Worm (Caenorhabditis elegans) whole organism, young adult: ENCODE measurements around the gene F52B11.5.

Source experiments
- ceh-58 ChIP-seq: fragments of 200-800 bp; sonication (Bioruptor generic); IDR thresholded peaks from 2 replicates; pipeline ENCODE4 v1.3.6; 2022; ENCODE audit warnings: missing genetic modification characterization, missing compliant biosample characterization
- hlh-12 ChIP-seq: sonication (generic microtip); optimal IDR thresholded peaks from 2 replicates; lab custom pipeline; 2016; ENCODE audit warnings: missing genetic modification characterization, missing compliant biosample characterization
- snpc-1.3 ChIP-seq: sonication (generic microtip); optimal IDR thresholded peaks from 2 replicates; lab custom pipeline; 2017; ENCODE audit warnings: missing genetic modification characterization, mild to moderate bottlenecking, missing compliant biosample characterization, antibody characterized with exemption, moderate library complexity, missing genotype, missing genetic modification reagents; ENCODE audit not compliant: insufficient read depth
- sptf-2 ChIP-seq: fragments of 200-800 bp; sonication (Bioruptor generic); optimal IDR thresholded peaks from 2 replicates; lab custom pipeline; 2018; ENCODE audit warnings: mild to moderate bottlenecking, missing genetic modification characterization, missing compliant biosample characterization
- tlf-1 ChIP-seq: fragments of 200-800 bp; sonication (Bioruptor generic); optimal IDR thresholded peaks from 2 replicates; lab custom pipeline; 2018; ENCODE audit warnings: mild to moderate bottlenecking, missing genetic modification characterization, missing compliant biosample characterization

DNA sequence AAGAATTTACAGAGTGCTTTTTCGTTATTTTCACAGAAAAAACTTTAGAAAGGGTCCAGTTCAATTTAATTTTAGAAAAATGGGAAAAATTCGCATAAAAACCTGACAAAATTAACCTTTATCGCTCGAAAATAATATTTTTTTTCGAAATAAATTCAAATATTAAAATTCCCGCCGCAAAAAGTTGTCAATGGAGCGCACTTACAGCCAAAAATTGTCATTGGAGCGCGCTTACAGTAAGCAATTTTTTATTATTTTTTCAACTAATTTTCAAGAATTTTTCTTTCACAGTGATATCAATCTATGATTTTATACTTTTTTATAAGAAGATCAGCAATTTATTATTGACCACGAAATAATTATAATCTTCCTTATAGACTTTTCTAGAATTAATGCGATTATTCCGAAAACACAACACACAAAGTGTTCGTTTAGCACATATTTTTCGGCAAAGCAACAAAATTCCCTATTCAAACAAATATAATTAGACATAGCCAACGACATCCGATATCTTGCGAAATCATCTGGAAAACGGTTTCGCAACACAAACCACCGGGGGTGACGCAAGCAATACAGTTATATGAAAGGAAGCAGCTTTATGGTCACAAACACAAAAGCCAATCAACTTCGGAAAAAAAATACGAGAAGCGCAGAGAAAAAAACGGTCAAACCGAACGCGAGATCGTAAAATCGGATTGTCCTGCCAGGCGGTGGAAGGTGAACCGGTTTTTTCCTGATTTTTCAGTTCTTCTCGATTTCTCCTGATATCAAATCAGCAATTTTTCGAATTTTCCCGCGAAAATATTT is 32.6 kb downstream of the F52B11.5 start:
- no peak for TF ChIP-seq ceh-58
- no peak for TF ChIP-seq tlf-1 (GFP tag; lab: Kevin White, UChicago)
- TF ChIP-seq sptf-2 (GFP tag; lab: Kevin White, UChicago) = no peak
- no peak for TF ChIP-seq hlh-12
- TF ChIP-seq snpc-1.3 (tag; lab: Kevin White, UChicago) = peak; percentile 70
